Worm (Caenorhabditis elegans): ENCODE results near the gene K08B12.1.
A peak's percentile ranks its signal among the peaks of the same experiment; 100 is the strongest.

K08B12.1 gene

ce11 chrV:6267237-6267812 is 8.2 kb downstream of the K08B12.1 start, which contains the start of gene mrck-1 (continued):
- peak; percentile 57 for TF ChIP-seq tbp1 (GFP tag; optimal IDR thresholded peaks at IDR 0.05)
- TF ChIP-seq ceh-40 (GFP tag; IDR thresholded peaks at IDR 0.05): no peak
- TF ChIP-seq hlh-26 (GFP tag; conservative IDR thresholded peaks at IDR 0.05): no peak
- TF ChIP-seq fkh-3 (tag; optimal IDR thresholded peaks at IDR 0.05): no peak
- no peak for TF ChIP-seq dpff-1 (tag; optimal IDR thresholded peaks at IDR 0.05)
- no peak for TF ChIP-seq Y79H2A.3 (GFP tag; conservative IDR thresholded peaks at IDR 0.05)
- TF ChIP-seq lsy-27 (tag; optimal IDR thresholded peaks at IDR 0.05; ENCODE audit: borderline replicate concordance, insufficient read depth): peak; percentile 6
- no peak for TF ChIP-seq hsf-1 (GFP tag; IDR thresholded peaks at IDR 0.05)
- no peak; the same call in 1 of the 2 replicates for TF ChIP-seq ceh-100 (GFP tag; IDR thresholded peaks at IDR 0.05)
- TF ChIP-seq nhr-120 (GFP tag; IDR thresholded peaks at IDR 0.05): no peak
- TF ChIP-seq efl-1 (GFP tag; optimal IDR thresholded peaks at IDR 0.05): peak; percentile 42
- TF ChIP-seq Y53F4B.3 (GFP tag; IDR thresholded peaks at IDR 0.05): no peak
- peak; percentile 58 for TF ChIP-seq dpl-1 (GFP tag; optimal IDR thresholded peaks at IDR 0.05)
- TF ChIP-seq cebp-2 (GFP tag; IDR thresholded peaks at IDR 0.05): no peak
- TF ChIP-seq hmg-20 (GFP tag; IDR thresholded peaks at IDR 0.05): peak; percentile 68; the same call in 1 of the 2 replicates
- TF ChIP-seq mcd-1 (GFP tag; IDR thresholded peaks at IDR 0.05): peak; percentile 85
- TF ChIP-seq ekl-4 (GFP tag; IDR thresholded peaks at IDR 0.05): peak; percentile 80
- no peak for TF ChIP-seq sptf-2 (GFP tag; optimal IDR thresholded peaks at IDR 0.05)
- no peak for TF ChIP-seq mes-4 (tag; optimal IDR thresholded peaks at IDR 0.05)
- peak; percentile 88 for TF ChIP-seq madf-10 (tag; optimal IDR thresholded peaks at IDR 0.05)
- peak; percentile 94 for TF ChIP-seq dox-1 (GFP tag; IDR thresholded peaks at IDR 0.05)
- no peak for TF ChIP-seq snpc-1.1 (tag; optimal IDR thresholded peaks at IDR 0.05; ENCODE audit: insufficient read depth)
- TF ChIP-seq attf-6 (GFP tag; IDR thresholded peaks at IDR 0.05): no peak
- peak; percentile 94 for TF ChIP-seq zfh-2 (GFP tag; conservative IDR thresholded peaks at IDR 0.05)
- TF ChIP-seq lin-26 (GFP tag; IDR thresholded peaks at IDR 0.05): 0 out of 2 replicates have a peak, but pooled peaks have one; percentile 35
- no peak for TF ChIP-seq D2030.7 (GFP tag; IDR thresholded peaks at IDR 0.05)
- no peak for TF ChIP-seq nfya-2 (GFP tag; IDR thresholded peaks at IDR 0.05)
- no peak for TF ChIP-seq ccch-3 (GFP tag; optimal IDR thresholded peaks at IDR 0.05)
- no peak for TF ChIP-seq snpc-3.4 (tag; optimal IDR thresholded peaks at IDR 0.05)
- TF ChIP-seq F33H1.4 (GFP tag; IDR thresholded peaks at IDR 0.05): peak; percentile 58
- peak; percentile 63 for TF ChIP-seq repo-1 (tag; optimal IDR thresholded peaks at IDR 0.05)
- peak in 1 of 2 experiments; percentile 51 for TF ChIP-seq let-607 (tag; optimal IDR thresholded peaks at IDR 0.05)
- no peak for TF ChIP-seq egrh-3 (GFP tag; IDR thresholded peaks at IDR 0.05)
- TF ChIP-seq T26A5.8 (tag; optimal IDR thresholded peaks at IDR 0.05): no peak
- no peak for TF ChIP-seq ztf-28 (GFP tag; IDR thresholded peaks at IDR 0.05)
- peak; percentile 51 for TF ChIP-seq die-1 (tag; optimal IDR thresholded peaks at IDR 0.05)
- TF ChIP-seq ceh-58 (GFP tag; IDR thresholded peaks at IDR 0.05): no peak
- TF ChIP-seq attf-5 (GFP tag; optimal IDR thresholded peaks at IDR 0.05): peak; percentile 81
- TF ChIP-seq tbx-9 (tag; optimal IDR thresholded peaks at IDR 0.05; ENCODE audit: borderline replicate concordance): no peak
- peak; percentile 39 for TF ChIP-seq F23B12.7 (tag; optimal IDR thresholded peaks at IDR 0.05; ENCODE audit: insufficient read depth)
- no peak for TF ChIP-seq nhr-27 (tag; optimal IDR thresholded peaks at IDR 0.05)
- no peak for TF ChIP-seq rpc-1 (optimal IDR thresholded peaks at IDR 0.05)
- TF ChIP-seq rpc-1 (tag; optimal IDR thresholded peaks at IDR 0.05): no peak
- TF ChIP-seq rec-8 (tag; optimal IDR thresholded peaks at IDR 0.05): no peak
- TF ChIP-seq attf-3 (GFP tag; conservative IDR thresholded peaks at IDR 0.05): no peak
- TF ChIP-seq lag-1 (GFP tag; IDR thresholded peaks at IDR 0.05): no peak
- TF ChIP-seq Y53G8AR.9 (GFP tag; conservative IDR thresholded peaks at IDR 0.05): peak; percentile 91
- TF ChIP-seq lsl-1 (GFP tag; optimal IDR thresholded peaks at IDR 0.05): peak; percentile 22
